Worm (Caenorhabditis elegans) whole organism, L1 larva: ENCODE data around the gene C08E3.14.
A peak's percentile ranks its signal among the peaks of the same experiment; 100 is the strongest.

Experiments used
- F16B12.6 ChIP-seq: fragments of 150-350 bp; optimal IDR thresholded peaks from 2 replicates; lab custom pipeline; 2014; ENCODE audit warnings: missing biosample characterization, missing genetic modification characterization
- Y116A8C.19 ChIP-seq: sonication (generic microtip); optimal IDR thresholded peaks from 2 replicates; lab custom pipeline; 2016; ENCODE audit warnings: missing compliant biosample characterization, missing genetic modification characterization, borderline replicate concordance
- aha-1 ChIP-seq: fragments of 150-350 bp; optimal IDR thresholded peaks from 2 replicates; lab custom pipeline; 2014; ENCODE audit warnings: missing biosample characterization, missing genetic modification characterization
- aly-2 ChIP-seq: fragments of 150-350 bp; optimal IDR thresholded peaks from 2 replicates; lab custom pipeline; 2014; ENCODE audit warnings: missing biosample characterization, missing genetic modification characterization
- ceh-8 ChIP-seq: fragments of 200-800 bp; sonication (Bioruptor generic); optimal IDR thresholded peaks from 2 replicates; lab custom pipeline; 2018; ENCODE audit warnings: mild to moderate bottlenecking, missing genetic modification characterization, moderate library complexity, missing compliant biosample characterization
- dpl-1 ChIP-seq, 3 experiments: fragments of 150-350 bp in 2 of 3; sonication (generic microtip) in 1 of 3; optimal IDR thresholded peaks; 2 replicates each; lab custom pipeline; 2014 to 2017; ENCODE audit warnings: missing biosample characterization in 3 of 3, missing genetic modification characterization in 3 of 3, missing genetic modification reagents in 3 of 3
- efl-1 ChIP-seq, 4 experiments: fragments of 150-350 bp; optimal IDR thresholded peaks in 3 of 4; peaks in 1 of 4; 1 replicate in 1 of 4; 2 replicates in 3 of 4; lab custom pipeline; 2014; ENCODE audit warnings: missing biosample characterization in 2 of 4, missing genetic modification characterization in 2 of 4, missing genetic modification reagents in 2 of 4
- efl-3 ChIP-seq: fragments of 200-800 bp; sonication (Bioruptor generic); optimal IDR thresholded peaks from 2 replicates; lab custom pipeline; 2018; ENCODE audit warnings: mild to moderate bottlenecking, missing genetic modification characterization, missing compliant biosample characterization
- egl-13 ChIP-seq: sonication (generic microtip); optimal IDR thresholded peaks from 2 replicates; lab custom pipeline; 2016; ENCODE audit warnings: missing genotype, missing genetic modification reagents, missing genetic modification characterization, missing compliant biosample characterization
- egl-27 ChIP-seq, 2 experiments: fragments of 150-350 bp in 1 of 2; sonication (generic microtip); optimal IDR thresholded peaks; 3 replicates each; lab custom pipeline; 2017 to 2018; ENCODE audit warnings: missing biosample characterization in 2 of 2, missing genetic modification characterization in 2 of 2, missing genetic modification reagents in 2 of 2
- elt-2 ChIP-seq: sonication (generic microtip); optimal IDR thresholded peaks from 2 replicates; lab custom pipeline; 2016; ENCODE audit warnings: missing genetic modification characterization, mild to moderate bottlenecking, inconsistent platforms, missing compliant biosample characterization, missing genetic modification reagents
- fkh-8 ChIP-seq: sonication (generic microtip); optimal IDR thresholded peaks from 2 replicates; lab custom pipeline; 2016; ENCODE audit warnings: mild to moderate bottlenecking, missing genetic modification characterization, missing compliant biosample characterization
- grh-1 ChIP-seq: fragments of 200-800 bp; sonication (Bioruptor generic); IDR thresholded peaks from 2 replicates; pipeline ENCODE4 v1.3.6; 2022; ENCODE audit warnings: missing genetic modification reagents, missing genetic modification characterization, missing compliant biosample characterization
- irx-1 ChIP-seq: sonication (generic microtip); optimal IDR thresholded peaks from 2 replicates; lab custom pipeline; 2016; ENCODE audit warnings: missing genetic modification characterization, missing compliant biosample characterization
- jun-1 ChIP-seq: fragments of 150-350 bp; optimal IDR thresholded peaks from 2 replicates; lab custom pipeline; 2014; ENCODE audit warnings: missing biosample characterization, missing genetic modification reagents, missing genetic modification characterization
- lin-13 ChIP-seq: fragments of 150-350 bp; optimal IDR thresholded peaks from 2 replicates; lab custom pipeline; 2014; ENCODE audit warnings: missing biosample characterization, missing genetic modification reagents, missing genetic modification characterization
- lin-14 ChIP-seq: fragments of 200-800 bp; sonication (Bioruptor generic); optimal IDR thresholded peaks from 2 replicates; lab custom pipeline; 2018; ENCODE audit warnings: mild to moderate bottlenecking, missing genetic modification characterization, moderate library complexity, missing compliant biosample characterization
- mdl-1 ChIP-seq, 2 experiments: fragments of 150-350 bp; optimal IDR thresholded peaks; 2 replicates each; lab custom pipeline; 2014 to 2017; ENCODE audit warnings: missing biosample characterization in 2 of 2, missing genetic modification characterization in 2 of 2, inconsistent platforms in 1 of 2
- mef-2 ChIP-seq: fragments of 150-350 bp; optimal IDR thresholded peaks from 2 replicates; lab custom pipeline; 2014; ENCODE audit warnings: missing biosample characterization, missing genetic modification characterization
- nhr-19 ChIP-seq: fragments of 200-800 bp; sonication (Bioruptor generic); conservative IDR thresholded peaks from 2 replicates; pipeline ENCODE4 v1.3.6; 2022; ENCODE audit warnings: missing genetic modification characterization, missing compliant biosample characterization
- nhr-71 ChIP-seq: sonication (generic microtip); optimal IDR thresholded peaks from 2 replicates; lab custom pipeline; 2016; ENCODE audit warnings: mild to moderate bottlenecking, missing genetic modification characterization, moderate library complexity, missing compliant biosample characterization
- nhr-76 ChIP-seq: sonication (generic microtip); optimal IDR thresholded peaks from 2 replicates; lab custom pipeline; 2017; ENCODE audit warnings: missing biosample characterization, missing genetic modification characterization
- nhr-77 ChIP-seq: fragments of 150-350 bp; optimal IDR thresholded peaks from 2 replicates; lab custom pipeline; 2014; ENCODE audit warnings: missing biosample characterization, missing genetic modification characterization
- nhr-84 ChIP-seq: sonication (generic microtip); optimal IDR thresholded peaks from 2 replicates; lab custom pipeline; 2017; ENCODE audit warnings: missing biosample characterization, missing genetic modification characterization
- nhr-85 ChIP-seq: sonication (generic microtip); peaks from one replicate; lab custom pipeline; 2016; ENCODE audit warnings: missing genetic modification characterization, inconsistent platforms, missing compliant biosample characterization
- snu-23 ChIP-seq: sonication (generic microtip); optimal IDR thresholded peaks from 2 replicates; lab custom pipeline; 2016; ENCODE audit warnings: missing genetic modification characterization, missing compliant biosample characterization
- sox-4 ChIP-seq: sonication (generic microtip); optimal IDR thresholded peaks from 2 replicates; lab custom pipeline; 2016; ENCODE audit warnings: missing genetic modification characterization, missing compliant biosample characterization
- swsn-7 ChIP-seq: sonication (generic microtip); optimal IDR thresholded peaks from 2 replicates; lab custom pipeline; 2016; ENCODE audit warnings: missing genetic modification characterization, missing compliant biosample characterization
- tbx-2 ChIP-seq: sonication (generic microtip); optimal IDR thresholded peaks from 2 replicates; lab custom pipeline; 2016; ENCODE audit warnings: missing genetic modification characterization, missing compliant biosample characterization
- xbp-1 ChIP-seq: sonication (generic microtip); optimal IDR thresholded peaks from 2 replicates; lab custom pipeline; 2016; ENCODE audit warnings: missing genetic modification characterization, missing compliant biosample characterization
- zag-1 ChIP-seq: fragments of 150-350 bp; optimal IDR thresholded peaks from 2 replicates; lab custom pipeline; 2014; ENCODE audit warnings: missing biosample characterization, missing genetic modification characterization
- zip-4 ChIP-seq: fragments of 200-800 bp; sonication (Bioruptor generic); optimal IDR thresholded peaks from 2 replicates; lab custom pipeline; 2018; ENCODE audit warnings: mild to moderate bottlenecking, missing genetic modification characterization, moderate library complexity, missing compliant biosample characterization
- ztf-4 ChIP-seq: fragments of 150-350 bp; optimal IDR thresholded peaks from 2 replicates; lab custom pipeline; 2014; ENCODE audit warnings: missing biosample characterization, missing genetic modification characterization

The C08E3.14 gene

DNA sequence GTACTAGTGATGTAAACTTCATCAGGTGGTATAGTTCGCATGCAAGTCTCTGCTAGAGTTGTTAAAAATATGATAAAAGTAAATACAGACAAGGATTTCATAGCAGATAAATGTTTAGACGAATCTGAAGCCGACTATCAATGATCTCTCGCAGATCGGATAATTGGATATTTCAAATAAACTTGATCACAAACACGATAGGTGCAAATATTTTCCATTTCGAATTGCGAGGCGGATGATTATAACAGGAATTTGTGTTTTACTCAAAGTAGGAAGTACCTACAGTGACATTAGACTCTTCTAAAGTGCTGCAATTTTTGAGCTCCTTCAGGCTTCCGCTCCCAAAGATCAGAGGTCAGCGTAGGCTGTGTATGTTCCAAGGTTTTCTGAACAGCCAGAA is 35.9 kb upstream of the C08E3.14 start, which contains the start of gene T07H3.7:
T07H3.7 (minus strand) TSS at position 101 of the 400 bp plus-strand sequence.
- no peak for TF ChIP-seq egl-13 (tag; lab: Kevin White, UChicago)
- TF ChIP-seq, all 84 proteins: peak for 0

- TF ChIP-seq aly-2 (no peak), mef-2 (tag; lab: Kevin White, UChicago) (no peak), efl-3 (GFP tag; lab: Kevin White, UChicago) (no peak), snu-23 (GFP tag; lab: Kevin White, UChicago) (no peak), fkh-8 (no peak), lin-14 (GFP tag; lab: Kevin White, UChicago) (no peak), jun-1 (tag; lab: Kevin White, UChicago) (no peak), nhr-19 (GFP tag; lab: Robert Waterston, UW) (no peak), Y116A8C.19 (tag; lab: Kevin White, UChicago) (no peak), lin-13 (GFP tag; lab: Kevin White, UChicago) (no peak), egl-27 (tag; optimal IDR thresholded peaks at IDR 0.05; lab: Kevin White, UChicago) (no peak), tbx-2 (tag; lab: Kevin White, UChicago) (no peak), irx-1 (no peak), nhr-76 (tag; lab: Kevin White, UChicago) (no peak), zag-1 (tag; lab: Kevin White, UChicago) (no peak), efl-1 (optimal IDR thresholded peaks at IDR 0.05; lab: Kevin White, UChicago) (no peak), efl-1 (GFP tag; optimal IDR thresholded peaks at IDR 0.05 in 1 of 2; lab: Kevin White, UChicago) (no peak)
- TF ChIP-seq, all 84 proteins: peak for 0
These were observed 30.6 kb upstream of the C08E3.14 start, which contains the start of gene clec-20 for ce11 chrII:1595137-1595536. Gene clec-20 (minus strand): TSS chrII:1595237.

ce11 chrII:1597101-1598088 is 28.4 kb upstream of the C08E3.14 start, which contains the start of gene bath-46:
Gene bath-46 (plus strand): TSS chrII:1597906.
- TF ChIP-seq elt-2 (tag; lab: Kevin White, UChicago) = peak; percentile 67
- TF ChIP-seq swsn-7 (tag; lab: Kevin White, UChicago) = no peak
- no peak for TF ChIP-seq nhr-77
- TF ChIP-seq zip-4 (GFP tag; lab: Kevin White, UChicago) = no peak
- TF ChIP-seq zag-1 (tag; lab: Kevin White, UChicago) = no peak

DNA sequence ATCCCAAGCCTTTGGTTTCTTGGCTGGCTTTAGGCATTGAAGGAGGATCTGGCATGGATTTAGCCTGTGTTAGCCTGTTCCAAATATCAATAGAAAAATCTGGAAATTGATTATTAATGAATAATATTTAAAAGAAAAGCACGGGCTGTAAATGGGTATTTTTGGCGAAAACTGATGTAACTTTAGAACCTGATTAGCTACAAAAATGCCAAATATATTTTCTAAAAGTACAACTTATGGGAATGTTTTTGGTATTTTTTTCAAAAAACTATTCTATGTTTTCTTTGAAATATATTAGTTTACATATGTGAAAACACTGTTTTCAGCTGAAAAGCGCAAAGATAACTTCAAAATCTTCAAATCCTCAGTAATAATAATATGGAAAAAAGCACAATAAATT is 25.1 kb upstream of the C08E3.14 start, which contains the start of gene bath-26:
bath-26 (minus strand) TSS at position 101 of the 400 bp plus-strand sequence.
- TF ChIP-seq aha-1 (tag; lab: Kevin White, UChicago) (no peak), xbp-1 (tag; lab: Kevin White, UChicago) (no peak), nhr-71 (tag; lab: Kevin White, UChicago) (no peak), ztf-4 (tag; lab: Kevin White, UChicago) (no peak), nhr-85 (tag; lab: Kevin White, UChicago) (no peak), mef-2 (tag; lab: Kevin White, UChicago) (no peak), mdl-1 (tag; optimal IDR thresholded peaks at IDR 0.05; lab: Kevin White, UChicago) (no peak), nhr-84 (tag; lab: Kevin White, UChicago) (no peak), dpl-1 (GFP tag; optimal IDR thresholded peaks at IDR 0.05; lab: Kevin White, UChicago) (no peak), grh-1 (GFP tag; lab: Robert Waterston, UW) (no peak), F16B12.6 (tag; lab: Kevin White, UChicago) (no peak), fkh-8 (no peak), ceh-8 (GFP tag; lab: Kevin White, UChicago) (no peak), sox-4 (no peak)
